Worm (Caenorhabditis elegans) whole organism, mixed stage, embryonic: ENCODE data around the gene W03G11.2.

Source experiments
- drap-1 ChIP-seq: fragments of 200-800 bp; sonication (Bioruptor generic); optimal IDR thresholded peaks from 3 replicates; lab custom pipeline; 2018; ENCODE audit warnings: mild to moderate bottlenecking, missing genetic modification characterization, missing compliant biosample characterization
- lin-13 ChIP-seq: fragments of 150-350 bp; optimal IDR thresholded peaks from 2 replicates; lab custom pipeline; 2014; ENCODE audit warnings: missing biosample characterization, missing genetic modification characterization
- nhr-237 ChIP-seq: fragments of 150-350 bp; optimal IDR thresholded peaks from 2 replicates; lab custom pipeline; 2014; ENCODE audit warnings: missing biosample characterization, missing genetic modification characterization
- pha-4 ChIP-seq: fragments of 150-350 bp; optimal IDR thresholded peaks from 2 replicates; lab custom pipeline; 2018; ENCODE audit warnings: missing biosample characterization, missing genetic modification reagents, missing genetic modification characterization
- snpc-4 ChIP-seq: fragments of 150-350 bp; optimal IDR thresholded peaks from 2 replicates; lab custom pipeline; 2014; ENCODE audit warnings: missing biosample characterization, missing genetic modification characterization
- sptf-1 ChIP-seq: sonication (generic microtip); optimal IDR thresholded peaks from 2 replicates; lab custom pipeline; 2017; ENCODE audit warnings: mild to moderate bottlenecking, missing genetic modification characterization, moderate library complexity, missing compliant biosample characterization
- unc-39 ChIP-seq: fragments of 150-350 bp; optimal IDR thresholded peaks from 2 replicates; lab custom pipeline; 2014; ENCODE audit warnings: missing biosample characterization, missing genetic modification characterization
- unc-62 ChIP-seq: fragments of 150-350 bp; optimal IDR thresholded peaks from 2 replicates; lab custom pipeline; 2014; ENCODE audit warnings: missing biosample characterization, missing genetic modification reagents, missing genetic modification characterization

DNA sequence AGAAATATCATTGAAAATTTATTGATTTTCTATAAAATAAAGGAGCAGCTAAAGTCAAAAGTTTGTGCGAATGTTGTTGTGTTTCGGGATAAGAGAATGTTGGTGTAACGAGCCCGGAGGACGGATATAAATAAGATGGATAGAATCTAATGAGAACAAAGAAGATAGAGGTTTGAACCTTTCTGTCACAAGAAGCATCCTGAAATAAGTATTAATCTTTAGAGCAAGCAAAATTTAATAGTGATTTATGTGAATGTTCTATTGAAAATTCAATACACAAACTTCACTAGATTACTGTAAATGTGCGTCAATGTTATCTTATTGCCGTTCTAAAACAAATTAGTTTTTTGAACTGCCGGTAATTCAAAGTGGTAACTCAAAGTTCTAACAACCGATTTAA is 4.7 kb downstream of the W03G11.2 start, which contains the start of gene W03G11.3:
- TF ChIP-seq snpc-4 (tag; lab: Kevin White, UChicago): no peak
- TF ChIP-seq pha-4 (tag; lab: Kevin White, UChicago): no peak
- no peak for TF ChIP-seq nhr-237 (tag; lab: Kevin White, UChicago)
- no peak for TF ChIP-seq unc-39 (tag; lab: Kevin White, UChicago)
- no peak for TF ChIP-seq drap-1
- TF ChIP-seq lin-13 (tag; lab: Kevin White, UChicago): no peak
- TF ChIP-seq sptf-1 (tag; lab: Kevin White, UChicago): no peak
- TF ChIP-seq unc-62 (GFP tag; lab: Kevin White, UChicago): no peak
